Fruit fly (Drosophila melanogaster): ENCODE measurements around the gene CG44227.
A peak's percentile ranks its signal among the peaks of the same experiment; 100 is the strongest.

Gene CG44227

dm6 chr3R:8707166-8707565, 22.2 kb upstream of the CG44227 start:
- TF ChIP-seq usp (GFP tag; optimal IDR thresholded peaks at IDR 0.05) (no peak), lola (GFP tag; optimal IDR thresholded peaks at IDR 0.05) (no peak), CG9705 (GFP tag; optimal IDR thresholded peaks at IDR 0.05) (no peak), HLH106 (tag; optimal IDR thresholded peaks at IDR 0.05) (no peak), OdsH (GFP tag; optimal IDR thresholded peaks at IDR 0.05) (no peak), rgr (GFP tag; optimal IDR thresholded peaks at IDR 0.05) (no peak), ey (GFP tag; optimal IDR thresholded peaks at IDR 0.05) (no peak), Hr78 (GFP tag; optimal IDR thresholded peaks at IDR 0.05) (no peak), dl (GFP tag; optimal IDR thresholded peaks at IDR 0.05; ENCODE audit: insufficient read depth in 1 of 2, partially characterized antibody in 2 of 2) (no peak), Rel (GFP tag; optimal IDR thresholded peaks at IDR 0.05) (no peak), Rel (tag; optimal IDR thresholded peaks at IDR 0.05) (no peak), brk (GFP tag; optimal IDR thresholded peaks at IDR 0.05) (no peak), Myc (optimal IDR thresholded peaks at IDR 0.05) (no peak), Mio (GFP tag; optimal IDR thresholded peaks at IDR 0.05) (no peak), Jra (GFP tag; optimal IDR thresholded peaks at IDR 0.05) (no peak), Vsx2 (GFP tag; optimal IDR thresholded peaks at IDR 0.05; ENCODE audit: partially characterized antibody) (no peak)

dm6 chr3R:8705323-8706097, 20.5 kb upstream of the CG44227 start:
- TF ChIP-seq pan (optimal IDR thresholded peaks at IDR 0.05) (no peak), lola (GFP tag; optimal IDR thresholded peaks at IDR 0.05) (no peak), Abd-B (GFP tag; optimal IDR thresholded peaks at IDR 0.05) (no peak), Sp1 (GFP tag; optimal IDR thresholded peaks at IDR 0.05) (peak; percentile 59), Dfd (GFP tag; optimal IDR thresholded peaks at IDR 0.05) (peak; percentile 68), Hnf4 (GFP tag; optimal IDR thresholded peaks at IDR 0.05) (no peak), ey (GFP tag; optimal IDR thresholded peaks at IDR 0.05) (no peak), CG9705 (GFP tag; optimal IDR thresholded peaks at IDR 0.05) (no peak), sage (GFP tag; optimal IDR thresholded peaks at IDR 0.05) (no peak)

dm6 chr3R:8704669-8705068, 19.7 kb upstream of the CG44227 start:
- TF ChIP-seq Jra (GFP tag; optimal IDR thresholded peaks at IDR 0.05) = no peak
- TF ChIP-seq Hr78 (GFP tag; optimal IDR thresholded peaks at IDR 0.05) = no peak
- TF ChIP-seq Dif (GFP tag; optimal IDR thresholded peaks at IDR 0.05; ENCODE audit: partially characterized antibody) = no peak
- no peak for TF ChIP-seq Hr83 (GFP tag; optimal IDR thresholded peaks at IDR 0.05; ENCODE audit: poor library complexity, severe bottlenecking)
- no peak for TF ChIP-seq rgr (GFP tag; optimal IDR thresholded peaks at IDR 0.05)

- TF ChIP-seq sv (GFP tag; optimal IDR thresholded peaks at IDR 0.05) (no peak), Vsx2 (GFP tag; optimal IDR thresholded peaks at IDR 0.05; ENCODE audit: partially characterized antibody) (no peak), br (GFP tag; optimal IDR thresholded peaks at IDR 0.05) (no peak), dl (GFP tag; optimal IDR thresholded peaks at IDR 0.05; ENCODE audit: insufficient read depth in 1 of 2, partially characterized antibody in 2 of 2) (no peak), Rel (GFP tag; optimal IDR thresholded peaks at IDR 0.05) (no peak), Rel (tag; optimal IDR thresholded peaks at IDR 0.05) (no peak), brk (GFP tag; optimal IDR thresholded peaks at IDR 0.05) (no peak), dsf (GFP tag; optimal IDR thresholded peaks at IDR 0.05; ENCODE audit: borderline replicate concordance) (no peak), woc (GFP tag; optimal IDR thresholded peaks at IDR 0.05) (no peak), Abd-B (GFP tag; optimal IDR thresholded peaks at IDR 0.05) (no peak), Jra (GFP tag; optimal IDR thresholded peaks at IDR 0.05) (no peak), Hr78 (GFP tag; optimal IDR thresholded peaks at IDR 0.05) (no peak), jim (GFP tag; optimal IDR thresholded peaks at IDR 0.05) (no peak), CG32264 (GFP tag; optimal IDR thresholded peaks at IDR 0.05) (no peak), h (GFP tag; optimal IDR thresholded peaks at IDR 0.05) (no peak), pan (optimal IDR thresholded peaks at IDR 0.05) (no peak)
Observed at dm6 chr3R:8701197-8701596, 16.2 kb upstream of the CG44227 start.

dm6 chr3R:8700660-8701059, 15.7 kb upstream of the CG44227 start:
- no peak for TF ChIP-seq Sp1 (GFP tag; optimal IDR thresholded peaks at IDR 0.05)
- TF ChIP-seq sage (GFP tag; optimal IDR thresholded peaks at IDR 0.05) = no peak
- TF ChIP-seq sv (GFP tag; optimal IDR thresholded peaks at IDR 0.05) = no peak
- TF ChIP-seq Jra (GFP tag; optimal IDR thresholded peaks at IDR 0.05) = no peak
- no peak for TF ChIP-seq OdsH (GFP tag; optimal IDR thresholded peaks at IDR 0.05)
- TF ChIP-seq CG32264 (GFP tag; optimal IDR thresholded peaks at IDR 0.05) = no peak
- no peak for TF ChIP-seq dsf (GFP tag; optimal IDR thresholded peaks at IDR 0.05; ENCODE audit: borderline replicate concordance)
- no peak for TF ChIP-seq CrebA (GFP tag; optimal IDR thresholded peaks at IDR 0.05; ENCODE audit: borderline replicate concordance)
- no peak for TF ChIP-seq rgr (GFP tag; optimal IDR thresholded peaks at IDR 0.05)
- no peak for TF ChIP-seq h (GFP tag; optimal IDR thresholded peaks at IDR 0.05)
- TF ChIP-seq lola (GFP tag; optimal IDR thresholded peaks at IDR 0.05) = no peak
- no peak for TF ChIP-seq jim (GFP tag; optimal IDR thresholded peaks at IDR 0.05)
- no peak for TF ChIP-seq N (GFP tag; optimal IDR thresholded peaks at IDR 0.05)
- no peak for TF ChIP-seq usp (GFP tag; optimal IDR thresholded peaks at IDR 0.05)
- no peak for TF ChIP-seq ey (GFP tag; optimal IDR thresholded peaks at IDR 0.05)
